Fruit fly (Drosophila melanogaster) whole organism, wandering third instar larva: ENCODE results near the gene CG12608.
A peak's percentile ranks its signal among the peaks of the same experiment; 100 is the strongest.

ENCODE experiments used
- Abd-B ChIP-seq: fragments of >200 bp; optimal IDR thresholded peaks from 2 replicates; lab custom pipeline; 2017; ENCODE audit warnings: missing biosample characterization, missing genetic modification characterization
- CG32264 ChIP-seq: fragments of 200-800 bp; sonication (Bioruptor generic); optimal IDR thresholded peaks from 2 replicates; lab custom pipeline; 2016; ENCODE audit warnings: missing biosample characterization, missing genetic modification characterization
- CG9705 ChIP-seq: fragments of 200-800 bp; sonication (Bioruptor generic); optimal IDR thresholded peaks from 2 replicates; lab custom pipeline; 2018; ENCODE audit warnings: missing biosample characterization, mild to moderate bottlenecking, missing genetic modification characterization
- CrebA ChIP-seq: fragments of 200-800 bp; sonication (Bioruptor generic); optimal IDR thresholded peaks from 2 replicates; lab custom pipeline; 2016; ENCODE audit warnings: missing biosample characterization, mild to moderate bottlenecking, missing genetic modification characterization, borderline replicate concordance
- Dfd ChIP-seq: fragments of >200 bp; optimal IDR thresholded peaks from 2 replicates; lab custom pipeline; 2017; ENCODE audit warnings: missing biosample characterization, missing genetic modification characterization
- Dif ChIP-seq: fragments of 200-275, 200-300 bp; sonication (Bioruptor generic); optimal IDR thresholded peaks from 2 replicates; lab custom pipeline; 2018; ENCODE audit warnings: missing biosample characterization, missing genetic modification characterization; ENCODE audit not compliant: partially characterized antibody
- GATAd ChIP-seq: sonication (Bioruptor generic); optimal IDR thresholded peaks from 2 replicates; lab custom pipeline; 2016; ENCODE audit warnings: missing biosample characterization, missing genetic modification characterization
- HLH106 ChIP-seq: fragments of 200-800 bp; optimal IDR thresholded peaks from 3 replicates; lab custom pipeline; 2019; ENCODE audit warnings: missing biosample characterization, mild to moderate bottlenecking, missing genetic modification characterization, moderate library complexity
- Hnf4 ChIP-seq: fragments of 200-800 bp; sonication (Bioruptor generic); optimal IDR thresholded peaks from 2 replicates; lab custom pipeline; 2016; ENCODE audit warnings: missing biosample characterization, mild to moderate bottlenecking, missing genetic modification characterization
- Hr78 ChIP-seq: fragments of >200 bp; optimal IDR thresholded peaks from 2 replicates; lab custom pipeline; 2017; ENCODE audit warnings: missing biosample characterization, missing genetic modification characterization
- Hr83 ChIP-seq: fragments of 200-300 bp; sonication (Bioruptor generic); optimal IDR thresholded peaks from 2 replicates; lab custom pipeline; 2016; ENCODE audit warnings: missing biosample characterization, mild to moderate bottlenecking, missing genetic modification characterization, moderate library complexity; ENCODE audit not compliant: poor library complexity, severe bottlenecking
- Jra ChIP-seq: sonication (Bioruptor generic); optimal IDR thresholded peaks from 2 replicates; lab custom pipeline; 2016; ENCODE audit warnings: missing biosample characterization, missing genetic modification characterization
- Mio ChIP-seq: sonication (Bioruptor generic); optimal IDR thresholded peaks from 2 replicates; lab custom pipeline; 2016; ENCODE audit warnings: missing biosample characterization, missing genetic modification characterization
- Myc ChIP-seq: fragments of >200 bp; optimal IDR thresholded peaks from 2 replicates; lab custom pipeline; 2017
- N ChIP-seq: fragments of >200 bp; optimal IDR thresholded peaks from 2 replicates; lab custom pipeline; 2018; ENCODE audit warnings: missing biosample characterization, missing external identifiers, missing genetic modification characterization
- OdsH ChIP-seq: fragments of 200-800 bp; sonication (Bioruptor generic); optimal IDR thresholded peaks from 2 replicates; lab custom pipeline; 2016; ENCODE audit warnings: missing biosample characterization, mild to moderate bottlenecking, missing genetic modification characterization
- Rel ChIP-seq, 2 experiments: fragments of 200-800 bp; sonication (Bioruptor generic) in 1 of 2; optimal IDR thresholded peaks; 2 replicates in 1 of 2; 3 replicates in 1 of 2; lab custom pipeline; 2016 to 2019; ENCODE audit warnings: mild to moderate bottlenecking in 2 of 2, missing biosample characterization in 2 of 2, missing genetic modification characterization in 2 of 2, moderate library complexity in 1 of 2
- Sp1 ChIP-seq: fragments of 200-800 bp; sonication (Bioruptor generic); optimal IDR thresholded peaks from 3 replicates; lab custom pipeline; 2019; ENCODE audit warnings: missing biosample characterization, mild to moderate bottlenecking, missing genetic modification characterization, moderate library complexity
- Vsx2 ChIP-seq: fragments of 200-300, 225-300 bp; sonication (Bioruptor generic); optimal IDR thresholded peaks from 2 replicates; lab custom pipeline; 2018; ENCODE audit warnings: missing biosample characterization, missing genetic modification characterization; ENCODE audit not compliant: partially characterized antibody
- br ChIP-seq: fragments of 200-800 bp; sonication (Bioruptor generic); optimal IDR thresholded peaks from 2 replicates; lab custom pipeline; 2016; ENCODE audit warnings: missing biosample characterization, missing genetic modification characterization
- brk ChIP-seq: fragments of 200-800 bp; sonication (Bioruptor generic); optimal IDR thresholded peaks from 2 replicates; lab custom pipeline; 2016; ENCODE audit warnings: missing biosample characterization, mild to moderate bottlenecking, missing genetic modification characterization
- dl ChIP-seq, 2 experiments: fragments of 175-275, 200-275 bp in 1 of 2; fragments of 200-275 bp in 1 of 2; sonication (Bioruptor generic); optimal IDR thresholded peaks; lab custom pipeline; 2018; ENCODE audit warnings: mild to moderate bottlenecking in 2 of 2, missing biosample characterization in 2 of 2, missing genetic modification characterization in 2 of 2, moderate library complexity in 2 of 2; ENCODE audit not compliant: partially characterized antibody in 2 of 2, insufficient read depth in 1 of 2
- dmrt93B ChIP-seq: fragments of 200-800 bp; sonication (Bioruptor generic); optimal IDR thresholded peaks from 2 replicates; lab custom pipeline; 2018; ENCODE audit warnings: missing biosample characterization, mild to moderate bottlenecking, missing genetic modification characterization
- dsf ChIP-seq: sonication (Bioruptor generic); optimal IDR thresholded peaks from 2 replicates; lab custom pipeline; 2016; ENCODE audit warnings: missing biosample characterization, missing genetic modification characterization, borderline replicate concordance
- ey ChIP-seq: fragments of 200-800 bp; sonication (Bioruptor generic); optimal IDR thresholded peaks from 2 replicates; lab custom pipeline; 2016; ENCODE audit warnings: missing biosample characterization, missing genetic modification characterization
- foxo ChIP-seq, 2 experiments: fragments of 200-800 bp; sonication (Bioruptor generic); optimal IDR thresholded peaks; 2 replicates in 1 of 2; 3 replicates in 1 of 2; lab custom pipeline; 2016 to 2017; ENCODE audit warnings: missing biosample characterization in 2 of 2, missing genetic modification characterization in 2 of 2
- fru ChIP-seq: fragments of 200-800 bp; sonication (Bioruptor generic); optimal IDR thresholded peaks from 3 replicates; lab custom pipeline; 2016; ENCODE audit warnings: missing biosample characterization, mild to moderate bottlenecking, missing genetic modification characterization
- h ChIP-seq: fragments of 200-800 bp; sonication (Bioruptor generic); optimal IDR thresholded peaks from 3 replicates; lab custom pipeline; 2016; ENCODE audit warnings: missing biosample characterization, mild to moderate bottlenecking, missing genetic modification characterization
- jim ChIP-seq: fragments of 175-275, 200-325 bp; sonication (Bioruptor generic); optimal IDR thresholded peaks from 2 replicates; lab custom pipeline; 2016; ENCODE audit warnings: missing biosample characterization, mild to moderate bottlenecking, missing genetic modification characterization
- lola ChIP-seq: fragments of >200 bp; optimal IDR thresholded peaks from 2 replicates; lab custom pipeline; 2017; ENCODE audit warnings: missing biosample characterization, missing genetic modification characterization
- pan ChIP-seq: fragments of >200 bp; optimal IDR thresholded peaks from 2 replicates; lab custom pipeline; 2017
- psq ChIP-seq: fragments of 200-800 bp; sonication (Bioruptor generic); optimal IDR thresholded peaks from 3 replicates; lab custom pipeline; 2017; ENCODE audit warnings: missing biosample characterization, mild to moderate bottlenecking, missing genetic modification characterization, moderate library complexity
- rgr ChIP-seq: fragments of 200-800 bp; sonication (Bioruptor generic); optimal IDR thresholded peaks from 3 replicates; lab custom pipeline; 2016; ENCODE audit warnings: missing biosample characterization, mild to moderate bottlenecking, missing genetic modification characterization
- sage ChIP-seq: fragments of 200-800 bp; sonication (Bioruptor generic); optimal IDR thresholded peaks from 2 replicates; lab custom pipeline; 2016; ENCODE audit warnings: missing biosample characterization, mild to moderate bottlenecking, missing genetic modification characterization
- sv ChIP-seq: fragments of 200-800 bp; sonication (Bioruptor generic); optimal IDR thresholded peaks from 3 replicates; lab custom pipeline; 2016; ENCODE audit warnings: missing biosample characterization, missing genetic modification characterization
- tai ChIP-seq: sonication (Bioruptor generic); optimal IDR thresholded peaks from 2 replicates; lab custom pipeline; 2016; ENCODE audit warnings: missing biosample characterization, missing genetic modification characterization
- usp ChIP-seq: fragments of >200 bp; optimal IDR thresholded peaks from 2 replicates; lab custom pipeline; 2017; ENCODE audit warnings: missing biosample characterization, missing genetic modification characterization
- woc ChIP-seq: sonication (Bioruptor generic); optimal IDR thresholded peaks from 2 replicates; lab custom pipeline; 2016; ENCODE audit warnings: missing biosample characterization, mild to moderate bottlenecking, missing genetic modification characterization

The CG12608 gene

dm6 chrX:15335845-15336453 is 8.5 kb downstream of the CG12608 start:
- peak; percentile 56 for TF ChIP-seq fru (GFP tag; lab: Kevin White, UChicago)
- no peak for TF ChIP-seq Dfd (GFP tag; lab: Kevin White, UChicago)
- no peak for TF ChIP-seq Hnf4 (GFP tag; lab: Kevin White, UChicago)
- TF ChIP-seq br (GFP tag; lab: Kevin White, UChicago), result peak; percentile 59
- TF ChIP-seq dl (GFP tag; optimal IDR thresholded peaks at IDR 0.05; lab: Kevin White, UChicago; ENCODE audit: insufficient read depth in 1 of 2, partially characterized antibody in 2 of 2), result no peak
- TF ChIP-seq woc, result peak; percentile 9
- no peak for TF ChIP-seq usp (GFP tag; lab: Kevin White, UChicago)
- TF ChIP-seq dmrt93B, result no peak
- no peak for TF ChIP-seq Vsx2 (GFP tag; lab: Kevin White, UChicago)
- TF ChIP-seq Myc (lab: Kevin White, UChicago), result no peak
- peak; percentile 39 for TF ChIP-seq rgr (GFP tag; lab: Kevin White, UChicago)
- TF ChIP-seq CG32264 (GFP tag; lab: Kevin White, UChicago), result no peak
- TF ChIP-seq OdsH (GFP tag; lab: Kevin White, UChicago), result peak; percentile 60
- no peak for TF ChIP-seq Hr83
- TF ChIP-seq foxo (GFP tag; optimal IDR thresholded peaks at IDR 0.05; lab: Kevin White, UChicago), result peak in 1 of 2 experiments; percentile 58
- no peak for TF ChIP-seq CG9705 (GFP tag; lab: Kevin White, UChicago)
- peak; percentile 58 for TF ChIP-seq HLH106 (tag; lab: Kevin White, UChicago)
- no peak for TF ChIP-seq sage (GFP tag; lab: Kevin White, UChicago)
- peak; percentile 39 for TF ChIP-seq psq
- no peak for TF ChIP-seq N (GFP tag; lab: Kevin White, UChicago)
- TF ChIP-seq Mio, result no peak
- no peak for TF ChIP-seq jim
- no peak for TF ChIP-seq CrebA (GFP tag; lab: Kevin White, UChicago)
- peak; percentile 66 for TF ChIP-seq Sp1 (GFP tag; lab: Kevin White, UChicago)
- no peak for TF ChIP-seq lola
- TF ChIP-seq GATAd (GFP tag; lab: Kevin White, UChicago), result no peak
- TF ChIP-seq Abd-B (GFP tag; lab: Kevin White, UChicago), result no peak
- no peak for TF ChIP-seq Hr78 (GFP tag; lab: Kevin White, UChicago)
- TF ChIP-seq h (GFP tag; lab: Kevin White, UChicago), result peak; percentile 69
- TF ChIP-seq Rel (GFP tag; optimal IDR thresholded peaks at IDR 0.05; lab: Kevin White, UChicago), result no peak
- TF ChIP-seq Rel (tag; optimal IDR thresholded peaks at IDR 0.05; lab: Kevin White, UChicago), result peak; percentile 9
- no peak for TF ChIP-seq sv (GFP tag; lab: Kevin White, UChicago)
- TF ChIP-seq brk (GFP tag; lab: Kevin White, UChicago), result no peak
- TF ChIP-seq Jra (GFP tag; lab: Kevin White, UChicago), result no peak
- no peak for TF ChIP-seq tai
- TF ChIP-seq Dif (GFP tag; lab: Kevin White, UChicago), result no peak
- TF ChIP-seq ey (GFP tag; lab: Kevin White, UChicago), result peak; percentile 56
- no peak for TF ChIP-seq dsf (GFP tag; lab: Kevin White, UChicago)
- no peak for TF ChIP-seq pan (lab: Kevin White, UChicago)

- TF ChIP-seq foxo (GFP tag; optimal IDR thresholded peaks at IDR 0.05; lab: Kevin White, UChicago) (no peak), Dfd (GFP tag; lab: Kevin White, UChicago) (no peak), Abd-B (GFP tag; lab: Kevin White, UChicago) (no peak), Mio (no peak), tai (no peak), sage (GFP tag; lab: Kevin White, UChicago) (no peak), Vsx2 (GFP tag; lab: Kevin White, UChicago) (no peak), ey (GFP tag; lab: Kevin White, UChicago) (no peak), jim (no peak), HLH106 (tag; lab: Kevin White, UChicago) (no peak), fru (GFP tag; lab: Kevin White, UChicago) (no peak)
Measured at dm6 chrX:15334999-15335398, 9.4 kb downstream of the CG12608 start.
